Fruit fly (Drosophila melanogaster) whole organism, wandering third instar larva: ENCODE data around the gene Dpm2.

Experiments used
- Abd-B ChIP-seq: fragments of >200 bp; optimal IDR thresholded peaks from 2 replicates; lab custom pipeline; 2017; ENCODE audit warnings: missing biosample characterization, missing genetic modification characterization
- CG32264 ChIP-seq: fragments of 200-800 bp; sonication (Bioruptor generic); optimal IDR thresholded peaks from 2 replicates; lab custom pipeline; 2016; ENCODE audit warnings: missing biosample characterization, missing genetic modification characterization
- CG9705 ChIP-seq: fragments of 200-800 bp; sonication (Bioruptor generic); optimal IDR thresholded peaks from 2 replicates; lab custom pipeline; 2018; ENCODE audit warnings: missing biosample characterization, mild to moderate bottlenecking, missing genetic modification characterization
- CrebA ChIP-seq: fragments of 200-800 bp; sonication (Bioruptor generic); optimal IDR thresholded peaks from 2 replicates; lab custom pipeline; 2016; ENCODE audit warnings: missing biosample characterization, mild to moderate bottlenecking, missing genetic modification characterization, borderline replicate concordance
- GATAd ChIP-seq: sonication (Bioruptor generic); optimal IDR thresholded peaks from 2 replicates; lab custom pipeline; 2016; ENCODE audit warnings: missing biosample characterization, missing genetic modification characterization
- HLH106 ChIP-seq: fragments of 200-800 bp; optimal IDR thresholded peaks from 3 replicates; lab custom pipeline; 2019; ENCODE audit warnings: missing biosample characterization, mild to moderate bottlenecking, missing genetic modification characterization, moderate library complexity
- Hnf4 ChIP-seq: fragments of 200-800 bp; sonication (Bioruptor generic); optimal IDR thresholded peaks from 2 replicates; lab custom pipeline; 2016; ENCODE audit warnings: missing biosample characterization, mild to moderate bottlenecking, missing genetic modification characterization
- Hr83 ChIP-seq: fragments of 200-300 bp; sonication (Bioruptor generic); optimal IDR thresholded peaks from 2 replicates; lab custom pipeline; 2016; ENCODE audit warnings: missing biosample characterization, mild to moderate bottlenecking, missing genetic modification characterization, moderate library complexity; ENCODE audit not compliant: poor library complexity, severe bottlenecking
- Jra ChIP-seq: sonication (Bioruptor generic); optimal IDR thresholded peaks from 2 replicates; lab custom pipeline; 2016; ENCODE audit warnings: missing biosample characterization, missing genetic modification characterization
- Mio ChIP-seq: sonication (Bioruptor generic); optimal IDR thresholded peaks from 2 replicates; lab custom pipeline; 2016; ENCODE audit warnings: missing biosample characterization, missing genetic modification characterization
- Myc ChIP-seq: fragments of >200 bp; optimal IDR thresholded peaks from 2 replicates; lab custom pipeline; 2017
- N ChIP-seq: fragments of >200 bp; optimal IDR thresholded peaks from 2 replicates; lab custom pipeline; 2018; ENCODE audit warnings: missing biosample characterization, missing external identifiers, missing genetic modification characterization
- OdsH ChIP-seq: fragments of 200-800 bp; sonication (Bioruptor generic); optimal IDR thresholded peaks from 2 replicates; lab custom pipeline; 2016; ENCODE audit warnings: missing biosample characterization, mild to moderate bottlenecking, missing genetic modification characterization
- Rel ChIP-seq, 2 experiments: fragments of 200-800 bp; sonication (Bioruptor generic) in 1 of 2; optimal IDR thresholded peaks; 2 replicates in 1 of 2; 3 replicates in 1 of 2; lab custom pipeline; 2016 to 2019; ENCODE audit warnings: mild to moderate bottlenecking in 2 of 2, missing biosample characterization in 2 of 2, missing genetic modification characterization in 2 of 2, moderate library complexity in 1 of 2
- Sp1 ChIP-seq: fragments of 200-800 bp; sonication (Bioruptor generic); optimal IDR thresholded peaks from 3 replicates; lab custom pipeline; 2019; ENCODE audit warnings: missing biosample characterization, mild to moderate bottlenecking, missing genetic modification characterization, moderate library complexity
- Vsx2 ChIP-seq: fragments of 200-300, 225-300 bp; sonication (Bioruptor generic); optimal IDR thresholded peaks from 2 replicates; lab custom pipeline; 2018; ENCODE audit warnings: missing biosample characterization, missing genetic modification characterization; ENCODE audit not compliant: partially characterized antibody
- br ChIP-seq: fragments of 200-800 bp; sonication (Bioruptor generic); optimal IDR thresholded peaks from 2 replicates; lab custom pipeline; 2016; ENCODE audit warnings: missing biosample characterization, missing genetic modification characterization
- dl ChIP-seq, 2 experiments: fragments of 175-275, 200-275 bp in 1 of 2; fragments of 200-275 bp in 1 of 2; sonication (Bioruptor generic); optimal IDR thresholded peaks; lab custom pipeline; 2018; ENCODE audit warnings: mild to moderate bottlenecking in 2 of 2, missing biosample characterization in 2 of 2, missing genetic modification characterization in 2 of 2, moderate library complexity in 2 of 2; ENCODE audit not compliant: partially characterized antibody in 2 of 2, insufficient read depth in 1 of 2
- dmrt93B ChIP-seq: fragments of 200-800 bp; sonication (Bioruptor generic); optimal IDR thresholded peaks from 2 replicates; lab custom pipeline; 2018; ENCODE audit warnings: missing biosample characterization, mild to moderate bottlenecking, missing genetic modification characterization
- dsf ChIP-seq: sonication (Bioruptor generic); optimal IDR thresholded peaks from 2 replicates; lab custom pipeline; 2016; ENCODE audit warnings: missing biosample characterization, missing genetic modification characterization, borderline replicate concordance
- ey ChIP-seq: fragments of 200-800 bp; sonication (Bioruptor generic); optimal IDR thresholded peaks from 2 replicates; lab custom pipeline; 2016; ENCODE audit warnings: missing biosample characterization, missing genetic modification characterization
- foxo ChIP-seq, 2 experiments: fragments of 200-800 bp; sonication (Bioruptor generic); optimal IDR thresholded peaks; 2 replicates in 1 of 2; 3 replicates in 1 of 2; lab custom pipeline; 2016 to 2017; ENCODE audit warnings: missing biosample characterization in 2 of 2, missing genetic modification characterization in 2 of 2
- fru ChIP-seq: fragments of 200-800 bp; sonication (Bioruptor generic); optimal IDR thresholded peaks from 3 replicates; lab custom pipeline; 2016; ENCODE audit warnings: missing biosample characterization, mild to moderate bottlenecking, missing genetic modification characterization
- h ChIP-seq: fragments of 200-800 bp; sonication (Bioruptor generic); optimal IDR thresholded peaks from 3 replicates; lab custom pipeline; 2016; ENCODE audit warnings: missing biosample characterization, mild to moderate bottlenecking, missing genetic modification characterization
- pan ChIP-seq: fragments of >200 bp; optimal IDR thresholded peaks from 2 replicates; lab custom pipeline; 2017
- psq ChIP-seq: fragments of 200-800 bp; sonication (Bioruptor generic); optimal IDR thresholded peaks from 3 replicates; lab custom pipeline; 2017; ENCODE audit warnings: missing biosample characterization, mild to moderate bottlenecking, missing genetic modification characterization, moderate library complexity
- rgr ChIP-seq: fragments of 200-800 bp; sonication (Bioruptor generic); optimal IDR thresholded peaks from 3 replicates; lab custom pipeline; 2016; ENCODE audit warnings: missing biosample characterization, mild to moderate bottlenecking, missing genetic modification characterization
- sage ChIP-seq: fragments of 200-800 bp; sonication (Bioruptor generic); optimal IDR thresholded peaks from 2 replicates; lab custom pipeline; 2016; ENCODE audit warnings: missing biosample characterization, mild to moderate bottlenecking, missing genetic modification characterization
- sv ChIP-seq: fragments of 200-800 bp; sonication (Bioruptor generic); optimal IDR thresholded peaks from 3 replicates; lab custom pipeline; 2016; ENCODE audit warnings: missing biosample characterization, missing genetic modification characterization
- usp ChIP-seq: fragments of >200 bp; optimal IDR thresholded peaks from 2 replicates; lab custom pipeline; 2017; ENCODE audit warnings: missing biosample characterization, missing genetic modification characterization
- woc ChIP-seq: sonication (Bioruptor generic); optimal IDR thresholded peaks from 2 replicates; lab custom pipeline; 2016; ENCODE audit warnings: missing biosample characterization, mild to moderate bottlenecking, missing genetic modification characterization

The Dpm2 gene

DNA sequence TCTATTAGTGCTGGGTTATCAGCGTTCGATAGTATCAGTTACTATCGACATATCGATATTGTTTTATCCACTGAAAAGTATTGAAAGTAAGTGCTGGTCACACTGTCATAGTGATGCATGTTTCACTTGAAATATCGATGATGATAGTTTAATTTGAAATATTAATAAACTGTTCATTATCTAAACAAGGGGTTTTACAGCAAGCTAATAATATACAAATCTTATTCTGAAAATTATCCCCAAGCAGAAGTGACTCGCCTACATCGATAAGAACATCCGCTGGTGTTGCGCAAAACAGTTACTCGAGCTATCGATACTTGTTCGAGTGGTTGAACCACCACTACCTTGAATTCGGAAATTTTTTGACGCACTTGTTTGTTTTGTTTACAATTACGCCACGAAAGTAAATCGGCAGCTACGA is at the start of gene Dpm2, which contains the start of the genes PIG-C and CG12016:
TSS of gene Dpm2 (plus strand) at position 333 of the 421 bp plus-strand sequence.
TSS of gene PIG-C (minus strand) at position 10 of the 421 bp plus-strand sequence.
TSS of gene CG12016 (plus strand) at position 333 of the 421 bp plus-strand sequence.
- no peak for TF ChIP-seq dl (GFP tag; optimal IDR thresholded peaks at IDR 0.05; lab: Kevin White, UChicago; ENCODE audit: insufficient read depth in 1 of 2, partially characterized antibody in 2 of 2)
- no peak for TF ChIP-seq Vsx2 (GFP tag; lab: Kevin White, UChicago)
- peak; percentile 27 for TF ChIP-seq dsf (GFP tag; lab: Kevin White, UChicago)
- TF ChIP-seq Abd-B = no peak
- TF ChIP-seq fru (GFP tag; lab: Kevin White, UChicago) = peak; percentile 76
- TF ChIP-seq CG9705 (GFP tag; lab: Kevin White, UChicago) = peak; percentile 64
- TF ChIP-seq CG32264 (GFP tag; lab: Kevin White, UChicago) = peak; percentile 53
- TF ChIP-seq Sp1 (GFP tag; lab: Kevin White, UChicago) = peak; percentile 61
- TF ChIP-seq psq (GFP tag; lab: Kevin White, UChicago) = peak; percentile 47
- TF ChIP-seq sv = peak; percentile 59
- peak; percentile 84 for TF ChIP-seq Hnf4 (GFP tag; lab: Kevin White, UChicago)
- no peak for TF ChIP-seq Rel (GFP tag; optimal IDR thresholded peaks at IDR 0.05; lab: Kevin White, UChicago)
- TF ChIP-seq Rel (tag; optimal IDR thresholded peaks at IDR 0.05; lab: Kevin White, UChicago) = peak; percentile 63
- TF ChIP-seq Mio (GFP tag; lab: Kevin White, UChicago) = peak; percentile 1
- TF ChIP-seq HLH106 (tag; lab: Kevin White, UChicago) = peak; percentile 77
- TF ChIP-seq Hr83 (GFP tag; lab: Kevin White, UChicago) = peak; percentile 18
- TF ChIP-seq GATAd = no peak
- peak; percentile 94 for TF ChIP-seq woc (GFP tag; lab: Kevin White, UChicago)
- TF ChIP-seq ey (GFP tag; lab: Kevin White, UChicago) = peak; percentile 70
- TF ChIP-seq Myc (lab: Kevin White, UChicago) = peak; percentile 52
- peak; percentile 61 for TF ChIP-seq OdsH (GFP tag; lab: Kevin White, UChicago)
- TF ChIP-seq rgr = peak; percentile 77
- TF ChIP-seq br = peak; percentile 74
- TF ChIP-seq pan = no peak
- TF ChIP-seq Jra (GFP tag; lab: Kevin White, UChicago) = peak; percentile 84
- no peak for TF ChIP-seq usp (GFP tag; lab: Kevin White, UChicago)
- no peak for TF ChIP-seq CrebA
- TF ChIP-seq foxo (GFP tag; optimal IDR thresholded peaks at IDR 0.05; lab: Kevin White, UChicago) = peak in 1 of 2 experiments; percentile 80

- no peak for TF ChIP-seq Vsx2 (GFP tag; lab: Kevin White, UChicago)
- TF ChIP-seq h = no peak
- no peak for TF ChIP-seq br
- TF ChIP-seq usp (GFP tag; lab: Kevin White, UChicago) = no peak
- no peak for TF ChIP-seq Rel (GFP tag; optimal IDR thresholded peaks at IDR 0.05; lab: Kevin White, UChicago)
- TF ChIP-seq Rel (tag; optimal IDR thresholded peaks at IDR 0.05; lab: Kevin White, UChicago) = no peak
- no peak for TF ChIP-seq Hr83 (GFP tag; lab: Kevin White, UChicago)
- TF ChIP-seq rgr = no peak
These were observed 48.6 kb upstream of the Dpm2 start, which contains the start of gene CG14960 for dm6 chr3L:3270736-3271135. CG14960 (plus strand) TSS chr3L:3271036.

dm6 chr3L:3274463-3275177 is 44.7 kb upstream of the Dpm2 start:
- TF ChIP-seq sv = no peak
- no peak for TF ChIP-seq Rel (GFP tag; optimal IDR thresholded peaks at IDR 0.05; lab: Kevin White, UChicago)
- TF ChIP-seq Rel (tag; optimal IDR thresholded peaks at IDR 0.05; lab: Kevin White, UChicago) = peak; percentile 8
- no peak for TF ChIP-seq dmrt93B (GFP tag; lab: Kevin White, UChicago)

dm6 chr3L:3276930-3277329 is 42.4 kb upstream of the Dpm2 start:
- peak; percentile 29 for TF ChIP-seq N (GFP tag; lab: Kevin White, UChicago)
- TF ChIP-seq usp (GFP tag; lab: Kevin White, UChicago) = no peak
- TF ChIP-seq Vsx2 (GFP tag; lab: Kevin White, UChicago) = peak; percentile 73
- TF ChIP-seq sage = no peak
- no peak for TF ChIP-seq Hr83 (GFP tag; lab: Kevin White, UChicago)
- TF ChIP-seq rgr = no peak
- peak; percentile 45 for TF ChIP-seq Myc (lab: Kevin White, UChicago)
- no peak for TF ChIP-seq CG32264 (GFP tag; lab: Kevin White, UChicago)
